Worm (Caenorhabditis elegans) whole organism, L4 larva: ENCODE data around the gene clec-52.

Experiments used
- F49E8.2 ChIP-seq: sonication (generic microtip); optimal IDR thresholded peaks from 2 replicates; lab custom pipeline; 2016; ENCODE audit warnings: missing compliant biosample characterization, mild to moderate bottlenecking, missing genetic modification characterization, borderline replicate concordance
- Y105C5A.15 ChIP-seq: fragments of 200-800 bp; sonication (Bioruptor generic); IDR thresholded peaks from 2 replicates; pipeline ENCODE4 v1.3.6; 2022; ENCODE audit warnings: missing genetic modification characterization, missing compliant biosample characterization
- Y75B8A.6 ChIP-seq: fragments of 200-800 bp; sonication (Bioruptor generic); IDR thresholded peaks from 2 replicates; pipeline ENCODE4 v1.3.6; 2022; ENCODE audit warnings: missing genetic modification reagents, missing genetic modification characterization, missing compliant biosample characterization
- aha-1 ChIP-seq: fragments of 150-350 bp; peaks from one replicate; lab custom pipeline; 2014; ENCODE audit warnings: missing biosample characterization, missing genetic modification characterization
- arid-1 ChIP-seq: fragments of 200-800 bp; sonication (Bioruptor generic); conservative IDR thresholded peaks from 2 replicates; pipeline ENCODE4 v1.3.6; 2022; ENCODE audit warnings: missing genetic modification reagents, missing genetic modification characterization, missing compliant biosample characterization
- ceh-20 ChIP-seq: fragments of 200-800 bp; sonication (Bioruptor generic); IDR thresholded peaks from 2 replicates; pipeline ENCODE4 v1.3.6; 2022; ENCODE audit warnings: missing genetic modification reagents, missing genetic modification characterization, missing compliant biosample characterization
- ceh-44 ChIP-seq: fragments of 200-800 bp; sonication (Bioruptor generic); IDR thresholded peaks from 2 replicates; pipeline ENCODE4 v1.3.6; 2022; ENCODE audit warnings: missing genetic modification reagents, missing genetic modification characterization, missing compliant biosample characterization
- ceh-62 ChIP-seq: sonication (generic microtip); optimal IDR thresholded peaks from 2 replicates; lab custom pipeline; 2017; ENCODE audit warnings: missing biosample characterization, missing genetic modification characterization
- ces-1 ChIP-seq: fragments of 150-350 bp; sonication (generic microtip); optimal IDR thresholded peaks from 4 replicates; lab custom pipeline; 2014; ENCODE audit warnings: missing biosample characterization, missing genetic modification reagents, missing genetic modification characterization
- ctbp-1 ChIP-seq: fragments of 200-800 bp; sonication (Bioruptor generic); IDR thresholded peaks from 2 replicates; pipeline ENCODE4 v1.3.6; 2022; ENCODE audit warnings: missing genetic modification reagents, missing genetic modification characterization, missing compliant biosample characterization
- daf-16 ChIP-seq, 3 experiments: sonication (generic microtip); optimal IDR thresholded peaks; 2 replicates each; lab custom pipeline; 2016 to 2017; ENCODE audit warnings: missing genetic modification characterization in 3 of 3, missing genetic modification reagents in 3 of 3, mild to moderate bottlenecking in 2 of 3, missing compliant biosample characterization in 2 of 3, missing biosample characterization in 1 of 3, moderate library complexity in 1 of 3
- daf-19 ChIP-seq: fragments of 200-800 bp; sonication (Bioruptor generic); conservative IDR thresholded peaks from 2 replicates; pipeline ENCODE4 v1.3.6; 2022; ENCODE audit warnings: missing genetic modification characterization, missing compliant biosample characterization
- dmd-6 ChIP-seq: fragments of 200-800 bp; sonication (Bioruptor generic); IDR thresholded peaks from 2 replicates; pipeline ENCODE4 v1.3.6; 2022; ENCODE audit warnings: missing genetic modification reagents, missing genetic modification characterization, missing compliant biosample characterization
- dmd-9 ChIP-seq: fragments of 200-800 bp; sonication (Bioruptor generic); IDR thresholded peaks from 2 replicates; pipeline ENCODE4 v1.3.6; 2022; ENCODE audit warnings: missing genetic modification reagents, missing genetic modification characterization, missing compliant biosample characterization
- dpl-1 ChIP-seq: fragments of 150-350 bp; optimal IDR thresholded peaks from 2 replicates; lab custom pipeline; 2014; ENCODE audit warnings: missing biosample characterization, missing genetic modification reagents, missing genetic modification characterization
- duxl-1 ChIP-seq: sonication (generic microtip); optimal IDR thresholded peaks from 2 replicates; lab custom pipeline; 2016; ENCODE audit warnings: mild to moderate bottlenecking, missing genetic modification characterization, moderate library complexity, missing compliant biosample characterization; ENCODE audit not compliant: poor library complexity
- dve-1 ChIP-seq: sonication (generic microtip); optimal IDR thresholded peaks from 2 replicates; lab custom pipeline; 2017; ENCODE audit warnings: antibody characterized with exemption, mild to moderate bottlenecking, missing genetic modification characterization, missing compliant biosample characterization; ENCODE audit not compliant: insufficient read depth
- fkh-10 ChIP-seq: fragments of 150-350 bp; optimal IDR thresholded peaks from 2 replicates; lab custom pipeline; 2014; ENCODE audit warnings: missing biosample characterization, missing genetic modification reagents, missing genetic modification characterization
- hlh-11 ChIP-seq: fragments of 200-800 bp; sonication (Bioruptor generic); optimal IDR thresholded peaks from 2 replicates; lab custom pipeline; 2018; ENCODE audit warnings: mild to moderate bottlenecking, missing genetic modification characterization, missing compliant biosample characterization
- hmg-1.1 ChIP-seq: fragments of 200-800 bp; sonication (Bioruptor generic); IDR thresholded peaks from 2 replicates; pipeline ENCODE4 v1.3.6; 2022; ENCODE audit warnings: missing genetic modification reagents, missing genetic modification characterization, missing compliant biosample characterization
- lin-1 ChIP-seq: fragments of 200-800 bp; sonication (Bioruptor generic); IDR thresholded peaks from 2 replicates; pipeline ENCODE4 v1.3.6; 2022; ENCODE audit warnings: missing genetic modification reagents, missing genetic modification characterization, missing compliant biosample characterization
- lsy-2 ChIP-seq, 2 experiments: fragments of 150-350 bp in 1 of 2; sonication (generic microtip) in 1 of 2; optimal IDR thresholded peaks; 2 replicates each; lab custom pipeline; 2014 to 2017; ENCODE audit warnings: missing biosample characterization in 2 of 2, missing genetic modification characterization in 2 of 2
- mdl-1 ChIP-seq, 2 experiments: fragments of 150-350 bp in 1 of 2; sonication (generic microtip) in 1 of 2; optimal IDR thresholded peaks; 2 replicates each; lab custom pipeline; 2014 to 2017; ENCODE audit warnings: missing biosample characterization in 2 of 2, missing genetic modification characterization in 2 of 2
- mep-1 ChIP-seq: fragments of 150-350 bp; sonication (generic microtip); optimal IDR thresholded peaks from 3 replicates; lab custom pipeline; 2014; ENCODE audit warnings: missing biosample characterization, missing genetic modification characterization
- mxl-2 ChIP-seq: fragments of 200-800 bp; sonication (Bioruptor generic); conservative IDR thresholded peaks from 2 replicates; pipeline ENCODE4 v1.3.6; 2022; ENCODE audit warnings: missing genetic modification reagents, missing genetic modification characterization, missing compliant biosample characterization
- mxl-3 ChIP-seq: fragments of 200-800 bp; sonication (Bioruptor generic); optimal IDR thresholded peaks from 2 replicates; lab custom pipeline; 2018; ENCODE audit warnings: mild to moderate bottlenecking, missing genetic modification characterization, missing compliant biosample characterization
- nhr-111 ChIP-seq: fragments of 200-800 bp; sonication (Bioruptor generic); optimal IDR thresholded peaks from 2 replicates; lab custom pipeline; 2018; ENCODE audit warnings: mild to moderate bottlenecking, missing genetic modification characterization, missing compliant biosample characterization
- nhr-28 ChIP-seq: fragments of 150-350 bp; optimal IDR thresholded peaks from 2 replicates; lab custom pipeline; 2014; ENCODE audit warnings: missing biosample characterization, missing genetic modification characterization
- nhr-41 ChIP-seq: fragments of 200-800 bp; sonication (Bioruptor generic); IDR thresholded peaks from 2 replicates; pipeline ENCODE4 v1.3.6; 2022; ENCODE audit warnings: missing genetic modification reagents, missing genetic modification characterization, missing compliant biosample characterization
- nhr-48 ChIP-seq: sonication (generic microtip); optimal IDR thresholded peaks from 2 replicates; lab custom pipeline; 2016; ENCODE audit warnings: mild to moderate bottlenecking, missing genetic modification characterization, missing compliant biosample characterization
- pqm-1 ChIP-seq: sonication (generic microtip); optimal IDR thresholded peaks from 2 replicates; lab custom pipeline; 2017; ENCODE audit warnings: missing biosample characterization, missing genetic modification characterization
- set-16 ChIP-seq: fragments of 200-800 bp; sonication (Bioruptor generic); IDR thresholded peaks from 2 replicates; pipeline ENCODE4 v1.3.6; 2022; ENCODE audit warnings: missing genetic modification reagents, missing genetic modification characterization, missing compliant biosample characterization
- skn-1 ChIP-seq: fragments of 150-350 bp; optimal IDR thresholded peaks from 2 replicates; lab custom pipeline; 2014; ENCODE audit warnings: missing biosample characterization, missing genetic modification characterization
- snpc-4 ChIP-seq: fragments of 150-350 bp; optimal IDR thresholded peaks from 2 replicates; lab custom pipeline; 2014; ENCODE audit warnings: missing biosample characterization, missing genetic modification characterization
- unc-130 ChIP-seq: sonication (generic microtip); optimal IDR thresholded peaks from 2 replicates; lab custom pipeline; 2016; ENCODE audit warnings: missing genetic modification reagents, missing genetic modification characterization, missing compliant biosample characterization
- unc-62 ChIP-seq, 3 experiments: fragments of 150-350 bp in 1 of 3; sonication (generic microtip); optimal IDR thresholded peaks in 2 of 3; peaks in 1 of 3; 1 replicate in 1 of 3; 2 replicates in 2 of 3; lab custom pipeline; 2014 to 2017; ENCODE audit warnings: missing biosample characterization in 3 of 3, missing genetic modification characterization in 3 of 3, missing genetic modification reagents in 3 of 3, missing genotype in 1 of 3
- zag-1 ChIP-seq: fragments of 150-350 bp; optimal IDR thresholded peaks from 2 replicates; lab custom pipeline; 2014; ENCODE audit warnings: missing biosample characterization, missing genetic modification characterization
- zfp-2 ChIP-seq: sonication (generic microtip); optimal IDR thresholded peaks from 2 replicates; lab custom pipeline; 2016; ENCODE audit warnings: mild to moderate bottlenecking, missing genetic modification characterization, missing compliant biosample characterization
- zip-11 ChIP-seq: fragments of 200-800 bp; sonication (Bioruptor generic); IDR thresholded peaks from 2 replicates; pipeline ENCODE4 v1.3.6; 2022; ENCODE audit warnings: missing genetic modification characterization, missing compliant biosample characterization

Gene clec-52

ce11 chrIV:8182566-8182965 lies 14.0 kb upstream of the clec-52 start:
- no peak for TF ChIP-seq ceh-44 (GFP tag; lab: Robert Waterston, UW)
- no peak for TF ChIP-seq snpc-4 (tag; lab: Kevin White, UChicago)
- TF ChIP-seq aha-1 (tag; lab: Kevin White, UChicago) = peak; percentile 48
- no peak for TF ChIP-seq zfp-2 (tag; lab: Kevin White, UChicago)
- no peak for TF ChIP-seq daf-19 (GFP tag; lab: Robert Waterston, UW)
- TF ChIP-seq dmd-9 (GFP tag; lab: Robert Waterston, UW) = no peak
- TF ChIP-seq ces-1 = peak; percentile 7
- peak in 1 of 2 experiments; percentile 16 for TF ChIP-seq unc-62 (GFP tag; optimal IDR thresholded peaks at IDR 0.05 in 1 of 2; lab: Kevin White, UChicago)
- no peak for TF ChIP-seq unc-62 (tag; optimal IDR thresholded peaks at IDR 0.05; lab: Kevin White, UChicago)

- TF ChIP-seq ctbp-1 (GFP tag; lab: Robert Waterston, UW) = 0 out of 2 replicates have a peak, but pooled peaks have one; percentile 27
- TF ChIP-seq aha-1 (tag; lab: Kevin White, UChicago) = peak; percentile 73
- TF ChIP-seq ceh-62 (tag; lab: Kevin White, UChicago) = no peak
- no peak for TF ChIP-seq mep-1 (tag; lab: Kevin White, UChicago)
- no peak for TF ChIP-seq Y105C5A.15 (GFP tag; lab: Robert Waterston, UW)
- no peak for TF ChIP-seq nhr-111 (GFP tag; lab: Kevin White, UChicago)
- TF ChIP-seq fkh-10 (GFP tag; lab: Kevin White, UChicago) = peak; percentile 94
- TF ChIP-seq mxl-2 = no peak
- TF ChIP-seq dpl-1 (GFP tag; lab: Kevin White, UChicago) = no peak
- no peak for TF ChIP-seq duxl-1 (tag; lab: Kevin White, UChicago)
Measured at ce11 chrIV:8181404-8181803, 12.8 kb upstream of the clec-52 start.

ce11 chrIV:8175686-8176532 lies 7.3 kb upstream of the clec-52 start, which contains the start of gene pct-1:
Gene pct-1, plus strand, starts transcription at chrIV:8176482.
- TF ChIP-seq aha-1 (tag; lab: Kevin White, UChicago) = peak; percentile 2
- no peak for TF ChIP-seq arid-1 (GFP tag; lab: Robert Waterston, UW)
- TF ChIP-seq unc-62 (GFP tag; optimal IDR thresholded peaks at IDR 0.05 in 1 of 2; lab: Kevin White, UChicago) = peak in 1 of 2 experiments; percentile 82
- no peak for TF ChIP-seq unc-62 (tag; optimal IDR thresholded peaks at IDR 0.05; lab: Kevin White, UChicago)

- no peak for TF ChIP-seq zag-1 (tag; lab: Kevin White, UChicago)
- TF ChIP-seq dmd-6 (GFP tag; lab: Robert Waterston, UW) = peak; percentile 63
- TF ChIP-seq mdl-1 (tag; optimal IDR thresholded peaks at IDR 0.05; lab: Kevin White, UChicago) = peak in 1 of 2 experiments; percentile 37
- TF ChIP-seq daf-16 (GFP tag; optimal IDR thresholded peaks at IDR 0.05; lab: Kevin White, UChicago) = no peak
- TF ChIP-seq daf-16 (tag; optimal IDR thresholded peaks at IDR 0.05; lab: Kevin White, UChicago) = peak; percentile 34
- peak; percentile 45 for TF ChIP-seq hlh-11 (tag; lab: Kevin White, UChicago)
- TF ChIP-seq F49E8.2 = no peak
- 0 out of 2 replicates have a peak, but pooled peaks have one; percentile 27 for TF ChIP-seq ceh-20 (GFP tag; lab: Robert Waterston, UW)
- TF ChIP-seq dve-1 (tag; lab: Kevin White, UChicago) = peak; percentile 52
- no peak for TF ChIP-seq zip-11
- peak; percentile 30 for TF ChIP-seq nhr-48
- 0 out of 2 replicates have a peak, but pooled peaks have one; percentile 36 for TF ChIP-seq nhr-41
- TF ChIP-seq set-16 (GFP tag; lab: Robert Waterston, UW) = no peak
- no peak for TF ChIP-seq skn-1
- TF ChIP-seq unc-130 = no peak
- TF ChIP-seq hmg-1.1 = no peak
- peak; percentile 67 for TF ChIP-seq nhr-28 (tag; lab: Kevin White, UChicago)
- peak; percentile 71; the same call in 1 of the 2 replicates for TF ChIP-seq lin-1
- no peak for TF ChIP-seq lsy-2 (tag; optimal IDR thresholded peaks at IDR 0.05; lab: Kevin White, UChicago)
- peak; percentile 62 for TF ChIP-seq mxl-3 (GFP tag; lab: Kevin White, UChicago)
- TF ChIP-seq pqm-1 (tag; lab: Kevin White, UChicago) = peak; percentile 90
- 0 out of 2 replicates have a peak, but pooled peaks have one; percentile 33 for TF ChIP-seq Y75B8A.6 (GFP tag; lab: Robert Waterston, UW)
Measured at ce11 chrIV:8174792-8175191, 6.2 kb upstream of the clec-52 start.
